Worm (Caenorhabditis elegans) whole organism, late embryonic: ENCODE measurements around the gene C44E12.1.

ENCODE experiments used
- C08G9.2 ChIP-seq: sonication (generic microtip); optimal IDR thresholded peaks from 2 replicates; lab custom pipeline; 2016; ENCODE audit warnings: mild to moderate bottlenecking, missing genetic modification characterization, moderate library complexity, missing compliant biosample characterization
- C38D4.7 ChIP-seq: fragments of 200-800 bp; sonication (Bioruptor generic); optimal IDR thresholded peaks from 2 replicates; lab custom pipeline; 2018; ENCODE audit warnings: mild to moderate bottlenecking, missing genetic modification characterization, moderate library complexity, missing compliant biosample characterization
- K02D7.2 ChIP-seq: sonication (generic microtip); optimal IDR thresholded peaks from 2 replicates; lab custom pipeline; 2017; ENCODE audit warnings: mild to moderate bottlenecking, missing genetic modification characterization, missing compliant biosample characterization
- T23F11.4 ChIP-seq: fragments of 200-800 bp; sonication (Bioruptor generic); optimal IDR thresholded peaks from 2 replicates; lab custom pipeline; 2018; ENCODE audit warnings: mild to moderate bottlenecking, missing genetic modification characterization, missing compliant biosample characterization
- Y22D7AL.16 ChIP-seq: sonication (generic microtip); optimal IDR thresholded peaks from 2 replicates; lab custom pipeline; 2016; ENCODE audit warnings: missing genetic modification characterization, missing compliant biosample characterization
- ahr-1 ChIP-seq: sonication (generic microtip); optimal IDR thresholded peaks from 2 replicates; lab custom pipeline; 2016; ENCODE audit warnings: missing genetic modification characterization, missing compliant biosample characterization
- ama-1 ChIP-seq: fragments of 150-350 bp; optimal IDR thresholded peaks from 2 replicates; lab custom pipeline; 2014
- ceh-19 ChIP-seq: fragments of 200-800 bp; sonication (Bioruptor generic); optimal IDR thresholded peaks from 2 replicates; lab custom pipeline; 2018; ENCODE audit warnings: mild to moderate bottlenecking, missing genetic modification characterization, missing compliant biosample characterization
- ceh-2 ChIP-seq: sonication (generic microtip); optimal IDR thresholded peaks from 2 replicates; lab custom pipeline; 2016; ENCODE audit warnings: missing genotype, missing genetic modification characterization, missing compliant biosample characterization
- ceh-22 ChIP-seq: sonication (generic microtip); optimal IDR thresholded peaks from 2 replicates; lab custom pipeline; 2017; ENCODE audit warnings: missing biosample characterization, missing genetic modification characterization
- ceh-30 ChIP-seq: fragments of 150-350 bp; optimal IDR thresholded peaks from 2 replicates; lab custom pipeline; 2014; ENCODE audit warnings: missing biosample characterization, missing genetic modification characterization
- ceh-31 ChIP-seq: sonication (generic microtip); optimal IDR thresholded peaks from 2 replicates; lab custom pipeline; 2016; ENCODE audit warnings: missing genetic modification characterization, missing compliant biosample characterization
- ceh-45 ChIP-seq: fragments of 200-800 bp; sonication (Bioruptor generic); IDR thresholded peaks from 2 replicates; pipeline ENCODE4 v1.3.6; 2022; ENCODE audit warnings: missing genetic modification reagents, missing genetic modification characterization, missing compliant biosample characterization
- ceh-6 ChIP-seq: fragments of 200-800 bp; sonication (Bioruptor generic); optimal IDR thresholded peaks from 2 replicates; lab custom pipeline; 2018; ENCODE audit warnings: mild to moderate bottlenecking, missing genetic modification characterization, missing compliant biosample characterization
- ceh-9 ChIP-seq: sonication (generic microtip); optimal IDR thresholded peaks from 2 replicates; lab custom pipeline; 2016; ENCODE audit warnings: mild to moderate bottlenecking, missing genetic modification characterization, inconsistent platforms, missing compliant biosample characterization
- dmd-4 ChIP-seq: sonication (generic microtip); optimal IDR thresholded peaks from 2 replicates; lab custom pipeline; 2016; ENCODE audit warnings: borderline replicate concordance, missing genetic modification characterization, missing compliant biosample characterization
- ets-4 ChIP-seq: sonication (generic microtip); optimal IDR thresholded peaks from 2 replicates; lab custom pipeline; 2016; ENCODE audit warnings: missing genetic modification characterization, missing compliant biosample characterization
- fkh-10 ChIP-seq: fragments of 150-350 bp; optimal IDR thresholded peaks from 2 replicates; lab custom pipeline; 2014; ENCODE audit warnings: missing biosample characterization, missing genetic modification reagents, missing genetic modification characterization
- hlh-13 ChIP-seq: fragments of 200-800 bp; sonication (Bioruptor generic); optimal IDR thresholded peaks from 2 replicates; lab custom pipeline; 2018; ENCODE audit warnings: mild to moderate bottlenecking, missing genetic modification characterization, missing compliant biosample characterization
- hlh-8 ChIP-seq: sonication (generic microtip); optimal IDR thresholded peaks from 2 replicates; lab custom pipeline; 2016; ENCODE audit warnings: missing genotype, missing genetic modification characterization, missing compliant biosample characterization
- lim-6 ChIP-seq: sonication (generic microtip); optimal IDR thresholded peaks from 2 replicates; lab custom pipeline; 2016; ENCODE audit warnings: missing genetic modification characterization, missing compliant biosample characterization
- lin-11 ChIP-seq: fragments of 200-800 bp; sonication (Bioruptor generic); optimal IDR thresholded peaks from 2 replicates; lab custom pipeline; 2018; ENCODE audit warnings: mild to moderate bottlenecking, missing genetic modification characterization, missing compliant biosample characterization
- madf-2 ChIP-seq: sonication (generic microtip); optimal IDR thresholded peaks from 2 replicates; lab custom pipeline; 2017; ENCODE audit warnings: missing genetic modification characterization, missing compliant biosample characterization
- mec-3 ChIP-seq: sonication (generic microtip); optimal IDR thresholded peaks from 2 replicates; lab custom pipeline; 2016; ENCODE audit warnings: borderline replicate concordance, missing genetic modification characterization, missing compliant biosample characterization
- nfya-1 ChIP-seq: sonication (generic microtip); optimal IDR thresholded peaks from 2 replicates; lab custom pipeline; 2017; ENCODE audit warnings: missing genetic modification characterization, mild to moderate bottlenecking, missing compliant biosample characterization, antibody characterized with exemption, moderate library complexity
- nhr-232 ChIP-seq: sonication (generic microtip); optimal IDR thresholded peaks from 2 replicates; lab custom pipeline; 2016; ENCODE audit warnings: missing genetic modification characterization, missing compliant biosample characterization
- npax-4 ChIP-seq: sonication (generic microtip); optimal IDR thresholded peaks from 2 replicates; lab custom pipeline; 2016; ENCODE audit warnings: missing genetic modification characterization, missing compliant biosample characterization
- pqm-1 ChIP-seq: sonication (generic microtip); optimal IDR thresholded peaks from 2 replicates; lab custom pipeline; 2016; ENCODE audit warnings: missing genetic modification characterization, missing compliant biosample characterization
- pros-1 ChIP-seq: fragments of 150-350 bp; optimal IDR thresholded peaks from 2 replicates; lab custom pipeline; 2014; ENCODE audit warnings: missing biosample characterization, missing genetic modification reagents, missing genetic modification characterization
- rnt-1 ChIP-seq: sonication (generic microtip); optimal IDR thresholded peaks from 2 replicates; lab custom pipeline; 2016; ENCODE audit warnings: missing genetic modification characterization, missing compliant biosample characterization
- sdc-2 ChIP-seq: sonication (generic microtip); optimal IDR thresholded peaks from 2 replicates; lab custom pipeline; 2016; ENCODE audit warnings: missing genotype, missing genetic modification characterization, missing compliant biosample characterization
- sox-4 ChIP-seq: sonication (generic microtip); optimal IDR thresholded peaks from 2 replicates; lab custom pipeline; 2017; ENCODE audit warnings: mild to moderate bottlenecking, missing genetic modification characterization, inconsistent platforms, missing compliant biosample characterization
- syd-9 ChIP-seq: sonication (generic microtip); optimal IDR thresholded peaks from 2 replicates; lab custom pipeline; 2016; ENCODE audit warnings: mild to moderate bottlenecking, missing genetic modification characterization, moderate library complexity, missing compliant biosample characterization
- tbx-7 ChIP-seq: sonication (generic microtip); optimal IDR thresholded peaks from 2 replicates; lab custom pipeline; 2016; ENCODE audit warnings: missing genotype, missing genetic modification characterization, missing compliant biosample characterization
- unc-55 ChIP-seq: sonication (generic microtip); optimal IDR thresholded peaks from 2 replicates; lab custom pipeline; 2017; ENCODE audit warnings: missing biosample characterization, missing genetic modification reagents, missing genetic modification characterization
- unc-86 ChIP-seq: sonication (generic microtip); optimal IDR thresholded peaks from 2 replicates; lab custom pipeline; 2016; ENCODE audit warnings: missing genetic modification characterization, missing compliant biosample characterization
- zip-5 ChIP-seq: sonication (generic microtip); optimal IDR thresholded peaks from 2 replicates; lab custom pipeline; 2016; ENCODE audit warnings: missing genetic modification characterization, missing compliant biosample characterization

Gene C44E12.1

DNA sequence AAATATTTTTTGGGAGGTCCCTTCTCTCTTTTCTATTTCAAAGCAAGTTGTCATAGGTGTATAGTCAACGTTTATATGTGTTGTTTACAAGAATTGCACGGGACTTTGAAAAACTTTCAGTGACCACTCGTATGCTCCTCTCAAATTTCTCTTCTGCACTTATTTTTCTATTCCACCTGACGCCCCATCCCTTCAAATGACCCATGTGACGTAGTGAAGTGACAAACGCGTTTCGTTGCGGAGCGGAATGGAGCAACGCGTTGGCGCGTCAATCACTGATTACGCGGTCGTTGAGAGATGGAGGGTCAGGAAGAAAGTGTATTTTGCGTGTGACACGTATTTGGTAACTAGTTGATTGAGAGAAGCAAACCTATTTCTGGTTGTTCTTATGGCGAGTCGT, 39.3 kb downstream of the C44E12.1 start:
- TF ChIP-seq sdc-2 (tag; lab: Kevin White, UChicago): no peak
- TF ChIP-seq unc-55 (GFP tag; lab: Kevin White, UChicago): peak; percentile 68
- TF ChIP-seq, all 69 proteins: peak for 1

DNA sequence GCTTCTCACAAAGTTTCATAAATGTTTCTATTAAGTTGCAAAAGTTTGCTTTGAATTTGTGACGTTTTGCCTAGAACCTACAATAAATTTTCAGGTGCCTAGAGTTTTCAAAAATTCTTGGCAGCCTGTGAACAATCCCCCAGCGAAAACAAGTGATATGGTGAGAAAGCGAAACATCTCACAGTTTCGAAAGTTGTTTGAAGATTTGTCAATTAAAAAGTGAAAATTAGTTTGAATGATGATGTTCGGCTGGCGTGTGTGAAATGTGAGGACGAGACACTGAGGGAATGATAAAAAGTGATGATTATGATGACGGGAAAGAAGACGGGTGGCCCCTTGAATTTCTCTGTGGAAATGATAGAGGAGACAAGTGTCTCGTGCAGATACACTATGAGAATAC, 42.1 kb downstream of the C44E12.1 start:
- TF ChIP-seq hlh-8 (no peak), pqm-1 (no peak), npax-4 (tag; lab: Kevin White, UChicago) (no peak), syd-9 (tag; lab: Kevin White, UChicago) (no peak), mec-3 (tag; lab: Kevin White, UChicago) (no peak), T23F11.4 (GFP tag; lab: Kevin White, UChicago) (no peak), K02D7.2 (no peak), rnt-1 (tag; lab: Kevin White, UChicago) (no peak), nfya-1 (no peak), sox-4 (tag; lab: Kevin White, UChicago) (no peak), ceh-19 (no peak), dmd-4 (tag; lab: Kevin White, UChicago) (no peak), ceh-6 (GFP tag; lab: Kevin White, UChicago) (no peak), Y22D7AL.16 (no peak), unc-86 (no peak), fkh-10 (no peak)

DNA sequence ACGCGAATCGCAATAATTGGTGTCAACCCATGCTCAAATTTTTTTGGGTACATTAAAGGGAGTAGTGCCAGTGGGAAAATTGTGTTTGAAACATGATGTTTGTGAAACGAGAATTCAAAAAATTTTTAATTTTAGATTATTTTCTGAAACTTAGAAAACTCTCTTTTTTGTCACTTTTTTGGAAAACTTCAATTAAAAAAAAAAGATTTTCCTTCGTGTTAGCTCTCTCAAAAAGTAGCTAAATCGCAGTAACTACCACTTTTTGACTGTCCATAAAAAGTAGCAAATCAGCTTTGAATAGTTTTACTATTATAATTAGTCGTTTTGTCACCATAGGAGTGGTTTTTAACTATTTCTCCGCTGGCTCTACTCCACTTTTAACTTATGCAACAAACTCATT, 43.7 kb downstream of the C44E12.1 start:
- TF ChIP-seq ets-4 (tag; lab: Kevin White, UChicago) (no peak), hlh-13 (GFP tag; lab: Kevin White, UChicago) (no peak), ceh-45 (GFP tag; lab: Robert Waterston, UW) (no peak), unc-55 (GFP tag; lab: Kevin White, UChicago) (no peak), C38D4.7 (no peak), madf-2 (tag; lab: Kevin White, UChicago) (no peak), ceh-22 (tag; lab: Kevin White, UChicago) (no peak), syd-9 (tag; lab: Kevin White, UChicago) (no peak), ceh-19 (no peak), ceh-9 (tag; lab: Kevin White, UChicago) (no peak), zip-5 (tag; lab: Kevin White, UChicago) (no peak), ceh-31 (tag; lab: Kevin White, UChicago) (no peak), ahr-1 (tag; lab: Kevin White, UChicago) (no peak), pros-1 (tag; lab: Kevin White, UChicago) (no peak), mec-3 (tag; lab: Kevin White, UChicago) (no peak), tbx-7 (tag; lab: Kevin White, UChicago) (no peak), ceh-30 (tag; lab: Kevin White, UChicago) (no peak), C08G9.2 (tag; lab: Kevin White, UChicago) (no peak), lim-6 (tag; lab: Kevin White, UChicago) (no peak)

DNA sequence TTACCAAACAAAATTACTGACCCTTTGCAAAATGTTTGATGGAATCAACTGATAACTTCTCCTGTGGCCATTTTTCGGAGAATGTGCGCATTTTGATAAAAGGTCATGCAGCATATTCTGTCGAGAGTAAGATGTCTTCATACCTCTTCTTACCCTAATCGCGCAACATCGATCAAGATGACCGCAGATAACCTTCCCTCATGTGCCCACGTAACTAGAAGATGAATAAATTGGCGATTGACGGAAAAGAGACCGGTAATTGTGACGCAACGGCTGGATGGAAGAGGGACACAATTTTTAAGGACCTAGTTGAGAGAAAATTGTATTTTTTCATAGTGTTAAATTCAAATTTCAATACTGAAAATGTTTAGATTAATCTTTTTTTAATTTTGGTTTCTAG, 44.1 kb downstream of the C44E12.1 start:
- no peak for TF ChIP-seq lin-11 (tag; lab: Kevin White, UChicago)
- no peak for TF ChIP-seq nhr-232 (tag; lab: Kevin White, UChicago)
- TF ChIP-seq ceh-2 (tag; lab: Kevin White, UChicago): no peak
- TF ChIP-seq Y22D7AL.16: no peak
- TF ChIP-seq sox-4 (tag; lab: Kevin White, UChicago): no peak
- TF ChIP-seq, all 69 proteins: peak for 0

DNA sequence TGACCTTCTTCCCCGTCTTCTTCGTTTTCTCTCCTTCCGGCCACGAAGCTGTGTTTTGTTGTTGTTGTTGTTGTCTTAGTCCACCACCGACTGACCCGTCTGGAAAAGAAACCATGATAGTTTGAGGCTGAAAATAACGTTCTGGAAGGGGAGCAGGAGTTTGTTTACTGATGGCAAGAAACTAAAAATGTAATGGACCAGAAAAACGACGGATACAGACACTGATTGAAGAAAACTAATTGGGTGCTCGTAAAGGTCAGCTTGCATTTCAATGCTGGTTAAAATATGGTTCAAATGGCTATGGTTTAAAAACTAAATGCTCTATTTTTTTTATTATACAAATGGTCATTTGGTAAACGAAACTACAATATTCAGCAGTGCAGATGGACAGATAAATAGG, 48.6 kb downstream of the C44E12.1 start, which contains the start of gene F26A10.2:
Gene F26A10.2, minus strand, starts transcription at position 101 of the 400 bp plus-strand sequence.
- no peak for TF ChIP-seq ama-1 (lab: Kevin White, UChicago)
